Fruit fly (Drosophila melanogaster) whole organism, wandering third instar larva: Measurements from ENCODE around the gene msk.
A peak's percentile ranks its signal among the peaks of the same experiment; 100 is the strongest.

ENCODE experiments used
- CG9705 ChIP-seq: fragments of 200-800 bp; sonication (Bioruptor generic); optimal IDR thresholded peaks from 2 replicates; lab custom pipeline; 2018; ENCODE audit warnings: missing biosample characterization, mild to moderate bottlenecking, missing genetic modification characterization
- Hr83 ChIP-seq: fragments of 200-300 bp; sonication (Bioruptor generic); optimal IDR thresholded peaks from 2 replicates; lab custom pipeline; 2016; ENCODE audit warnings: missing biosample characterization, mild to moderate bottlenecking, missing genetic modification characterization, moderate library complexity; ENCODE audit not compliant: poor library complexity, severe bottlenecking
- OdsH ChIP-seq: fragments of 200-800 bp; sonication (Bioruptor generic); optimal IDR thresholded peaks from 2 replicates; lab custom pipeline; 2016; ENCODE audit warnings: missing biosample characterization, mild to moderate bottlenecking, missing genetic modification characterization
- foxo ChIP-seq, 2 experiments: fragments of 200-800 bp; sonication (Bioruptor generic); optimal IDR thresholded peaks; 2 replicates in 1 of 2; 3 replicates in 1 of 2; lab custom pipeline; 2016 to 2017; ENCODE audit warnings: missing biosample characterization in 2 of 2, missing genetic modification characterization in 2 of 2

DNA sequence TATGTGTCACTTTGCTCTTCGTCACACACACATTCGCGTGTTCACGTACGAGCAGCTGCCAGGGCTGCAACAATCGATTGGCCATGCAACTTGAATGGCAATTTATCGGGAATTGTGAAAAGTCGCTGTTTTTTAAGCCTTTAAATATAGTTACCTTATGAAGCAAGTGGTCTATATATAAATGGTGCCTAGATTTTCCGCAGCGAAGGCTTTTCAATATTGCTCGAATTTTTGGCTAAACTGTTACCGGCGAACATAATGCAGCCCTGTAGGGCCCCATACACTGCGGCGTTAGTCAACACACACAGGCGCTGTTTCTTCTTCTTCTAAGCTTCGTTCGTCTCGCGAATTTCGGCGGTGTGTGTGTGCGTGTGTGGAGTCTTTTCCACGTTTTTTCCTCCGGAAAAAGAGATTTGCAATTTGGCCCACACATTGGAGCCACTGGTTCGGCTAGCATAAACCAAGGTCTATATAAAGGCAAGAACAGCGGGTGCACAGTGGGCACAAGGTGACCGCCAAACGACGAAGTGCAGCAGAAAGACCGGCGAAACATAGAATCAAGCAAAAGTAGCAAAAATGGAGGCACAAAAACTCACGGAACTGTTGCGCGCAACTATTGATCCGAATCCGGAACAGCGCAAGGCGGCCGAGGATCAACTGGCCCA lies at the start of gene msk, which contains the start of gene Arp3:
- TF ChIP-seq foxo (GFP tag; optimal IDR thresholded peaks at IDR 0.05; lab: Kevin White, UChicago) (peak in 1 of 2 experiments; percentile 88), Hr83 (GFP tag; lab: Kevin White, UChicago) (peak; percentile 75), CG9705 (peak; percentile 79), OdsH (peak; percentile 76)
